Worm (Caenorhabditis elegans): ENCODE data around the gene hrpa-1.

DNA sequence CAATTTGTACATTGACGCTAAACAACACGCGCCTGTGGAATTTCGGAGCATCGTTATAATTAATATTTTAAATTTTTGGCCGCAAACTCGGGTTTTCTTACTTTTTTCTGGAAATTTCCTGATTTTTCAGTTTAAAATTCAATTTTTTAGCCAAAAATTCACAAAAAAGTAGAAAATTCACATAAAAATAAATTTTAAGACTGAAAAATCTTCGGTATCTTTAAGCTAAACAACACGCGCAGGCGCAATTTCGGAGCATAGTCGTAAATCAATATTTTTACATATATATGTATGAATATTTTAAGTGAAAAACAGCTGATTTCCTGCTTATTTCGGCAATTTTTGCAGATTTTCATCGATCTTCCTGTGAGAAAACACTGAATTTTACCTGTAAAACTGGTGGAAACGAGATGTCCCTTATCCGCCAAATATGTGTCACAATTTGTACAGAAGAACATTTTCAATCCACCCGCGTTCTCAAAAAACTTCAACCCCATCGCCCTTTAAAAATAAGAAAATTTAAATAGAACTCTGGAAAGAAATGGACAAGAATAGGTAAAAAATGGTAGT lies 43.8 kb upstream of the hrpa-1 start, which contains the start of gene B0546.3:
- no peak for TF ChIP-seq ets-7 (tag; optimal IDR thresholded peaks at IDR 0.05)
- TF ChIP-seq flt-1 (GFP tag; IDR thresholded peaks at IDR 0.05), result no peak
- no peak for TF ChIP-seq aly-1 (tag; optimal IDR thresholded peaks at IDR 0.05)
- no peak for TF ChIP-seq ama-1 (optimal IDR thresholded peaks at IDR 0.05)
- TF ChIP-seq sea-1 (GFP tag; conservative IDR thresholded peaks at IDR 0.05), result no peak
- TF ChIP-seq hnd-1 (tag; optimal IDR thresholded peaks at IDR 0.05), result no peak
- no peak for TF ChIP-seq scrt-1 (GFP tag; IDR thresholded peaks at IDR 0.05)
- no peak for TF ChIP-seq tbx-11 (GFP tag; IDR thresholded peaks at IDR 0.05)
